Fruit fly (Drosophila melanogaster) whole organism, embryonic: Measurements from ENCODE around the gene CG4597.

ENCODE experiments used
- CG10979 ChIP-seq: fragments of 200-800 bp; sonication (Bioruptor generic); optimal IDR thresholded peaks from 2 replicates; lab custom pipeline; 2018; ENCODE audit warnings: missing biosample characterization, mild to moderate bottlenecking, missing genetic modification characterization, moderate library complexity
- CG11247 ChIP-seq: fragments of 200-800 bp; sonication (Bioruptor generic); IDR thresholded peaks from 2 replicates; pipeline ENCODE4 v1.3.6; 2022; ENCODE audit warnings: missing biosample characterization, missing genetic modification characterization
- CG11398 ChIP-seq: fragments of 200-800 bp; sonication (Bioruptor generic); optimal IDR thresholded peaks from 2 replicates; lab custom pipeline; 2016; ENCODE audit warnings: missing biosample characterization, missing genetic modification characterization
- CG11696 ChIP-seq: fragments of 200-800 bp; sonication (Bioruptor generic); IDR thresholded peaks from 2 replicates; pipeline ENCODE4 v1.3.6; 2022; ENCODE audit warnings: missing biosample characterization, missing genetic modification characterization
- CG15011 ChIP-seq: fragments of 200-800 bp; sonication (Bioruptor generic); optimal IDR thresholded peaks from 3 replicates; lab custom pipeline; 2018; ENCODE audit warnings: missing biosample characterization, mild to moderate bottlenecking, missing genetic modification characterization
- CG15479 ChIP-seq: fragments of 200-800 bp; sonication (Bioruptor generic); optimal IDR thresholded peaks from 3 replicates; lab custom pipeline; 2019; ENCODE audit warnings: missing biosample characterization, mild to moderate bottlenecking, missing genetic modification characterization, moderate library complexity
- CG17359 ChIP-seq: fragments of 200-800 bp; sonication (Bioruptor generic); optimal IDR thresholded peaks from 3 replicates; lab custom pipeline; 2018; ENCODE audit warnings: missing biosample characterization, mild to moderate bottlenecking, missing genetic modification characterization, moderate library complexity
- CG17802 ChIP-seq: fragments of 200-800 bp; sonication (Bioruptor generic); optimal IDR thresholded peaks from 2 replicates; lab custom pipeline; 2018; ENCODE audit warnings: missing biosample characterization, mild to moderate bottlenecking, missing genetic modification characterization, moderate library complexity
- CG18599 ChIP-seq: fragments of 200-800 bp; sonication (Bioruptor generic); optimal IDR thresholded peaks from 3 replicates; lab custom pipeline; 2017; ENCODE audit warnings: missing biosample characterization, missing genetic modification characterization, mild to moderate bottlenecking, moderate library complexity, missing genetic modification reagents
- CG31224 ChIP-seq: fragments of 200-800 bp; sonication (Bioruptor generic); IDR thresholded peaks from 2 replicates; pipeline ENCODE4 v1.3.6; 2022; ENCODE audit warnings: missing biosample characterization, missing genetic modification characterization
- CG33213 ChIP-seq: fragments of 200-800 bp; sonication (Bioruptor generic); optimal IDR thresholded peaks from 3 replicates; lab custom pipeline; 2016; ENCODE audit warnings: missing biosample characterization, missing genetic modification characterization
- CG33557 ChIP-seq: fragments of 200-800 bp; sonication (Bioruptor generic); optimal IDR thresholded peaks from 2 replicates; lab custom pipeline; 2019; ENCODE audit warnings: missing biosample characterization, mild to moderate bottlenecking, missing genetic modification characterization, moderate library complexity
- CG3407 ChIP-seq: fragments of 200-800 bp; sonication (Bioruptor generic); optimal IDR thresholded peaks from 2 replicates; lab custom pipeline; 2018; ENCODE audit warnings: missing biosample characterization, mild to moderate bottlenecking, missing genetic modification characterization
- CG3995 ChIP-seq: fragments of 200-800 bp; sonication (Bioruptor generic); optimal IDR thresholded peaks from 3 replicates; lab custom pipeline; 2016; ENCODE audit warnings: missing biosample characterization, missing genetic modification characterization
- CG43689 ChIP-seq: fragments of 200-800 bp; sonication (Bioruptor generic); IDR thresholded peaks from 2 replicates; pipeline ENCODE4 v1.3.6; 2022; ENCODE audit warnings: missing biosample characterization, missing genetic modification characterization
- CG6683 ChIP-seq: fragments of 200-800 bp; sonication (Bioruptor generic); optimal IDR thresholded peaks from 2 replicates; lab custom pipeline; 2017; ENCODE audit warnings: missing biosample characterization, mild to moderate bottlenecking, missing genetic modification characterization, missing genetic modification reagents
- Chrac-16 ChIP-seq: fragments of 200-800 bp; sonication (Bioruptor generic); optimal IDR thresholded peaks from 3 replicates; lab custom pipeline; 2016; ENCODE audit warnings: missing biosample characterization, missing genetic modification characterization
- CrebB ChIP-seq: fragments of 200-800 bp; sonication (Bioruptor generic); optimal IDR thresholded peaks from 3 replicates; lab custom pipeline; 2018; ENCODE audit warnings: missing biosample characterization, mild to moderate bottlenecking, missing genetic modification characterization
- D19A ChIP-seq: fragments of 200-800 bp; optimal IDR thresholded peaks from 3 replicates; lab custom pipeline; 2019; ENCODE audit warnings: missing biosample characterization, mild to moderate bottlenecking, missing genetic modification characterization, moderate library complexity
- Dbx ChIP-seq: fragments of 200-800 bp; sonication (Bioruptor generic); IDR thresholded peaks from 3 replicates; pipeline ENCODE4 v1.3.6; 2022; ENCODE audit warnings: missing biosample characterization, missing genetic modification characterization
- Dip3 ChIP-seq: fragments of 200-800 bp; sonication (Bioruptor generic); optimal IDR thresholded peaks from 3 replicates; lab custom pipeline; 2016; ENCODE audit warnings: missing biosample characterization, missing genetic modification characterization
- Doc2 ChIP-seq: fragments of 200-800 bp; sonication (Bioruptor generic); IDR thresholded peaks from 2 replicates; pipeline ENCODE4 v1.3.6; 2022; ENCODE audit warnings: missing biosample characterization, missing genetic modification characterization
- Dref ChIP-seq: fragments of 200-800 bp; sonication (Bioruptor generic); IDR thresholded peaks from 2 replicates; pipeline ENCODE4 v1.3.6; 2022; ENCODE audit warnings: missing biosample characterization, missing genetic modification characterization
- ERR ChIP-seq: fragments of 200-800 bp; sonication (Bioruptor generic); optimal IDR thresholded peaks from 2 replicates; lab custom pipeline; 2016; ENCODE audit warnings: missing biosample characterization, missing genetic modification characterization
- Elba2 ChIP-seq: fragments of 200-800 bp; sonication (Bioruptor generic); optimal IDR thresholded peaks from 3 replicates; lab custom pipeline; 2016; ENCODE audit warnings: missing biosample characterization, missing genetic modification characterization
- Hmr ChIP-seq: fragments of 200-800 bp; sonication (Bioruptor generic); optimal IDR thresholded peaks from 3 replicates; lab custom pipeline; 2017; ENCODE audit warnings: mild to moderate bottlenecking, missing biosample characterization, missing genetic modification reagents, missing genetic modification characterization
- Mes4 ChIP-seq: fragments of 200-800 bp; sonication (Bioruptor generic); optimal IDR thresholded peaks from 2 replicates; lab custom pipeline; 2016; ENCODE audit warnings: missing biosample characterization, missing genetic modification characterization
- NC2β ChIP-seq: fragments of 200-800 bp; sonication (Bioruptor generic); optimal IDR thresholded peaks from 2 replicates; lab custom pipeline; 2016; ENCODE audit warnings: missing biosample characterization, missing genetic modification characterization
- Nf-YA ChIP-seq: fragments of 200-800 bp; sonication (Bioruptor generic); IDR thresholded peaks from 2 replicates; pipeline ENCODE4 v1.3.6; 2022; ENCODE audit warnings: missing biosample characterization, missing genetic modification characterization
- Oaz ChIP-seq: fragments of 200-800 bp; sonication (Bioruptor generic); IDR thresholded peaks from 2 replicates; pipeline ENCODE4 v1.3.6; 2022; ENCODE audit warnings: missing biosample characterization, missing genetic modification characterization
- Poxn ChIP-seq: fragments of 200-800 bp; sonication (Bioruptor generic); IDR thresholded peaks from 2 replicates; pipeline ENCODE4 v1.3.6; 2022; ENCODE audit warnings: missing biosample characterization, missing genetic modification characterization
- TFAM ChIP-seq: fragments of 200-800 bp; sonication (Bioruptor generic); optimal IDR thresholded peaks from 2 replicates; lab custom pipeline; 2017; ENCODE audit warnings: missing biosample characterization, missing genetic modification characterization, inconsistent platforms
- cg ChIP-seq: fragments of 200-800 bp; sonication (Bioruptor generic); optimal IDR thresholded peaks from 3 replicates; lab custom pipeline; 2019; ENCODE audit warnings: missing biosample characterization, mild to moderate bottlenecking, missing genetic modification characterization, moderate library complexity
- ci ChIP-seq: fragments of 200-800 bp; sonication (Bioruptor generic); IDR thresholded peaks from 3 replicates; pipeline ENCODE4 v1.3.6; 2022; ENCODE audit warnings: missing biosample characterization, missing genetic modification characterization
- dan ChIP-seq: fragments of 200-800 bp; sonication (Bioruptor generic); IDR thresholded peaks from 2 replicates; pipeline ENCODE4 v1.3.6; 2022; ENCODE audit warnings: missing biosample characterization, missing genetic modification characterization
- dmrt99B ChIP-seq: fragments of 200-800 bp; sonication (Bioruptor generic); optimal IDR thresholded peaks from 2 replicates; lab custom pipeline; 2018; ENCODE audit warnings: missing biosample characterization, mild to moderate bottlenecking, missing genetic modification characterization, moderate library complexity
- ems ChIP-seq: fragments of 200-800 bp; sonication (Bioruptor generic); optimal IDR thresholded peaks from 3 replicates; lab custom pipeline; 2016; ENCODE audit warnings: missing biosample characterization, missing genetic modification characterization
- en ChIP-seq: fragments of 200-800 bp; sonication (Bioruptor generic); optimal IDR thresholded peaks from 2 replicates; lab custom pipeline; 2016; ENCODE audit warnings: missing biosample characterization, missing genetic modification characterization
- hb ChIP-seq: fragments of 200-800 bp; sonication (Bioruptor generic); IDR thresholded peaks from 3 replicates; pipeline ENCODE4 v1.3.6; 2022; ENCODE audit warnings: missing biosample characterization, missing genetic modification characterization; ENCODE audit not compliant: partially characterized antibody
- her ChIP-seq: fragments of 200-800 bp; sonication (Bioruptor generic); optimal IDR thresholded peaks from 2 replicates; lab custom pipeline; 2016; ENCODE audit warnings: missing biosample characterization, missing genetic modification characterization
- kni ChIP-seq: fragments of 200-800 bp; sonication (Bioruptor generic); optimal IDR thresholded peaks from 3 replicates; lab custom pipeline; 2017; ENCODE audit warnings: mild to moderate bottlenecking, missing biosample characterization, missing genetic modification reagents, missing genetic modification characterization
- lbe ChIP-seq: fragments of 200-800 bp; sonication (Bioruptor generic); optimal IDR thresholded peaks from 2 replicates; lab custom pipeline; 2016; ENCODE audit warnings: missing biosample characterization, mild to moderate bottlenecking, missing genetic modification characterization
- lilli ChIP-seq: fragments of 200-800 bp; sonication (Bioruptor generic); optimal IDR thresholded peaks from 3 replicates; lab custom pipeline; 2016; ENCODE audit warnings: missing biosample characterization, missing genetic modification characterization
- pan ChIP-seq, 4 experiments: fragments of >200 bp in 3 of 4; fragments of 200-800 bp in 1 of 4; sonication (Bioruptor generic) in 1 of 4; optimal IDR thresholded peaks in 3 of 4; IDR thresholded peaks in 1 of 4; 2 replicates each; pipeline versions ENCODE4 v1.3.6 to Lab custom; 2017 to 2022; ENCODE audit warnings: missing biosample characterization in 2 of 4, missing genetic modification characterization in 2 of 4, mixed read lengths in 1 of 4
- rib ChIP-seq: fragments of 200-800 bp; sonication (Bioruptor generic); IDR thresholded peaks from 2 replicates; pipeline ENCODE4 v1.3.6; 2022; ENCODE audit warnings: missing biosample characterization, missing genetic modification characterization
- salm ChIP-seq: fragments of 200-800 bp; sonication (Bioruptor generic); optimal IDR thresholded peaks from 2 replicates; lab custom pipeline; 2018; ENCODE audit warnings: missing biosample characterization, mild to moderate bottlenecking, missing genetic modification characterization
- sd ChIP-seq: fragments of 200-800 bp; sonication (Bioruptor generic); optimal IDR thresholded peaks from 3 replicates; lab custom pipeline; 2018; ENCODE audit warnings: missing biosample characterization, mild to moderate bottlenecking, missing genetic modification characterization, moderate library complexity
- seq ChIP-seq: fragments of 200-800 bp; sonication (Bioruptor generic); IDR thresholded peaks from 2 replicates; pipeline ENCODE4 v1.3.6; 2022; ENCODE audit warnings: missing biosample characterization, missing genetic modification characterization
- sr ChIP-seq: fragments of 200-800 bp; sonication (Bioruptor generic); IDR thresholded peaks from 3 replicates; pipeline ENCODE4 v1.3.6; 2022; ENCODE audit warnings: missing biosample characterization, missing genetic modification characterization
- tgo ChIP-seq: fragments of 200-800 bp; sonication (Bioruptor generic); IDR thresholded peaks from 3 replicates; pipeline ENCODE4 v1.3.6; 2022; ENCODE audit warnings: missing biosample characterization, missing genetic modification characterization
- vnd ChIP-seq: fragments of 200-800 bp; sonication (Bioruptor generic); IDR thresholded peaks from 3 replicates; pipeline ENCODE4 v1.3.6; 2022; ENCODE audit warnings: missing biosample characterization, missing genetic modification characterization; ENCODE audit not compliant: partially characterized antibody

CG4597 gene

dm6 chr3L:5152354-5152806, 23.1 kb downstream of the CG4597 start, which contains the start of the genes Gen and Srp54k (continued):
- TF ChIP-seq CG15011 (GFP tag; lab: Kevin White, UChicago) (no peak), Dbx (GFP tag; lab: Robert Waterston, UW) (no peak; the same call in 1 of the 3 replicates), CG17802 (no peak), vnd (GFP tag; lab: Robert Waterston, UW) (no peak), CG11247 (GFP tag; lab: Robert Waterston, UW) (no peak), CG11696 (GFP tag; lab: Robert Waterston, UW) (no peak), lbe (GFP tag; lab: Kevin White, UChicago) (no peak), Oaz (no peak), seq (GFP tag; lab: Robert Waterston, UW) (no peak), NC2β (GFP tag; lab: Kevin White, UChicago) (peak; percentile 56), CG43689 (no peak), sd (tag; lab: Kevin White, UChicago) (peak; percentile 46), Poxn (no peak), D19A (tag; lab: Kevin White, UChicago) (no peak), CrebB (tag; lab: Kevin White, UChicago) (peak; percentile 15), Dref (GFP tag; lab: Robert Waterston, UW) (peak; percentile 85), Hmr (GFP tag; lab: Kevin White, UChicago) (peak; percentile 58), pan (optimal IDR thresholded peaks at IDR 0.05; lab: Kevin White, UChicago) (no peak), pan (GFP tag; optimal IDR thresholded peaks at IDR 0.05 in 1 of 2, IDR thresholded peaks at IDR 0.05 in 1 of 2) (peak in 1 of 2 experiments; percentile 22), ci (peak; percentile 60; the same call in 2 of the 3 replicates), CG18599 (GFP tag; lab: Kevin White, UChicago) (no peak), sr (GFP tag; lab: Robert Waterston, UW) (no peak), kni (no peak), Nf-YA (GFP tag; lab: Robert Waterston, UW) (no peak), CG10979 (no peak), Chrac-16 (GFP tag; lab: Kevin White, UChicago) (peak; percentile 35), ems (GFP tag; lab: Kevin White, UChicago) (peak; percentile 24), CG11398 (no peak), salm (no peak), dmrt99B (tag; lab: Kevin White, UChicago) (no peak), hb (GFP tag; lab: Robert Waterston, UW) (no peak), her (GFP tag; lab: Kevin White, UChicago) (no peak), CG33213 (GFP tag; lab: Kevin White, UChicago) (no peak), Dip3 (GFP tag; lab: Kevin White, UChicago) (peak; percentile 25), TFAM (GFP tag; lab: Kevin White, UChicago) (no peak), lilli (GFP tag; lab: Kevin White, UChicago) (no peak), CG17359 (tag; lab: Kevin White, UChicago) (no peak), CG31224 (GFP tag; lab: Robert Waterston, UW) (no peak; the same call in 1 of the 2 replicates), dan (GFP tag; lab: Robert Waterston, UW) (no peak), en (GFP tag; lab: Kevin White, UChicago) (no peak), rib (GFP tag; lab: Robert Waterston, UW) (0 out of 2 replicates have a peak, but pooled peaks have one; percentile 45), CG6683 (GFP tag; lab: Kevin White, UChicago) (no peak), tgo (GFP tag; lab: Robert Waterston, UW) (peak; percentile 64), ERR (GFP tag; lab: Kevin White, UChicago) (peak; percentile 4), cg (no peak), CG3407 (GFP tag; lab: Kevin White, UChicago) (no peak), CG15479 (GFP tag; lab: Kevin White, UChicago) (no peak), Mes4 (GFP tag; lab: Kevin White, UChicago) (peak; percentile 25), CG3995 (no peak), Elba2 (GFP tag; lab: Kevin White, UChicago) (no peak), CG33557 (peak; percentile 14), Doc2 (GFP tag; lab: Robert Waterston, UW) (no peak)
